Fruit fly (Drosophila melanogaster) whole organism, embryonic: Measurements from ENCODE around the gene CG14851.

Experiments
- CG16779 ChIP-seq: fragments of 200-800 bp; sonication (Bioruptor generic); IDR thresholded peaks from 2 replicates; pipeline ENCODE4 v1.3.6; 2022; ENCODE audit warnings: missing biosample characterization, missing genetic modification characterization
- Vsx1 ChIP-seq: fragments of 200-800 bp; sonication (Bioruptor generic); optimal IDR thresholded peaks from 2 replicates; lab custom pipeline; 2017; ENCODE audit warnings: missing biosample characterization, mild to moderate bottlenecking, missing genetic modification characterization, missing genetic modification reagents
- ranshi ChIP-seq: fragments of 200-800 bp; sonication (Bioruptor generic); IDR thresholded peaks from 2 replicates; pipeline ENCODE4 v1.3.6; 2022; ENCODE audit warnings: missing biosample characterization, missing genetic modification characterization

DNA sequence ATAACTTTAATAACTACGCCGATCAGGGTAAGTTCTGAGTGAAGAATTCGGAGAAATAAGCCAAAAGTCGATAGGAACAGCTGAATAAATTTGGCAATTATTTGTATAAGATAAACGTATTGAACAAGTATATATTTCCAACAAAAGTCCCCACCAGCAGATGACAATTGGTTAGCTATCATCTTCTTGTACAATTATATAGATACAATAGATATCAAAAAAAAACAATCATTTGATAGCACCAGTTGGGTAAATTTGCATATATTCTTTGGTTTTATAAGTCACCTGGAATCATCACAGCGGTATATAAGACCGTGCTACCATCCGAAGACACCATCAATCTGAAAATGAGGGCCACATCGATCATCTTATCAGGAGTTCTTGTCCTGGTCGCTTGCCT lies 1.5 kb upstream of the CG14851 start, which contains the start of gene Jig:
- TF ChIP-seq CG16779 (no peak), Vsx1 (GFP tag; lab: Kevin White, UChicago) (no peak), ranshi (GFP tag; lab: Robert Waterston, UW) (no peak)
